Fruit fly (Drosophila melanogaster): Measurements from ENCODE around the gene Nmdmc.
A peak's percentile ranks its signal among the peaks of the same experiment; 100 is the strongest.

Nmdmc gene

DNA sequence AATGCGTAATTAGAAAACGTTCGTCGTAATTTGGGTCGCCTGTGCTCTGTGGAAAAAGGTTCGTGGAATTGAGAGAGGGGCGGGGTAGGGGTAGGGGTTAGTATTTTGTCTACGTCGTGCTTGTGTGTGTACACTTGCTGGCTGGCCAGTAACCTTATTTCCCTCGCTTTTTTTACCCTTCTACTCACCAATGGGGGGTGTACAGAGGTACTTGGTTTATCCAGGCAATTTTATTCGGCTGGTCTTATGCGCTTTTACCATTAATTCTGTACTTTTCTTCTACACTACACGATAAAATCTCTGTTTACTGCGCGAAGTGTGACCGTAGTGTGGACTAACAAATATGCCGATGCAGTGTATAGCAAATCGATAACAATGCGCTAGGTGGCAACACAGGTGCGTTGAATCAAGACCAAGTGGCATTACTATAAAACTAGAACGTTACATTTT, 30.6 kb downstream of the Nmdmc start, which contains the start of gene tgo (continued):
- no peak for TF ChIP-seq esg (GFP tag; conservative IDR thresholded peaks at IDR 0.05)
- TF ChIP-seq HmgD (GFP tag; optimal IDR thresholded peaks at IDR 0.05) = peak; percentile 1
- no peak for TF ChIP-seq CG1602 (GFP tag; optimal IDR thresholded peaks at IDR 0.05)
- TF ChIP-seq CG30020 (tag; optimal IDR thresholded peaks at IDR 0.05) = peak; percentile 43
- TF ChIP-seq CG1792 (GFP tag; optimal IDR thresholded peaks at IDR 0.05) = no peak
- no peak for TF ChIP-seq CG31441 (GFP tag; IDR thresholded peaks at IDR 0.05)
- peak; percentile 1 for TF ChIP-seq odd (GFP tag; optimal IDR thresholded peaks at IDR 0.05)
- no peak for TF ChIP-seq cad (GFP tag; optimal IDR thresholded peaks at IDR 0.05)
- no peak for TF ChIP-seq CG3281 (GFP tag; optimal IDR thresholded peaks at IDR 0.05)
- no peak for TF ChIP-seq z (GFP tag; IDR thresholded peaks at IDR 0.05)
- TF ChIP-seq CG15514 (GFP tag; optimal IDR thresholded peaks at IDR 0.05) = peak; percentile 75
- peak; percentile 52 for TF ChIP-seq nmo (GFP tag; optimal IDR thresholded peaks at IDR 0.05)
- TF ChIP-seq CG14050 (GFP tag; IDR thresholded peaks at IDR 0.05) = no peak
- TF ChIP-seq CG4730 (GFP tag; IDR thresholded peaks at IDR 0.05) = no peak
- TF ChIP-seq bcd (GFP tag; optimal IDR thresholded peaks at IDR 0.05) = no peak
- no peak for TF ChIP-seq sim (GFP tag; IDR thresholded peaks at IDR 0.05)
- TF ChIP-seq CG1603 (tag; optimal IDR thresholded peaks at IDR 0.05) = peak; percentile 82
- peak; percentile 69 for TF ChIP-seq CG12659 (GFP tag; optimal IDR thresholded peaks at IDR 0.05)
- peak; percentile 65 for TF ChIP-seq BEAF-32 (GFP tag; optimal IDR thresholded peaks at IDR 0.05)
- no peak for TF ChIP-seq CG14965 (GFP tag; optimal IDR thresholded peaks at IDR 0.05; ENCODE audit: borderline replicate concordance)
- TF ChIP-seq hkb (optimal IDR thresholded peaks at IDR 0.05) = no peak
- no peak for TF ChIP-seq hkb (GFP tag; IDR thresholded peaks at IDR 0.05)
- TF ChIP-seq Sin3A (optimal IDR thresholded peaks at IDR 0.05) = peak; percentile 65
- TF ChIP-seq CG1832 (GFP tag; optimal IDR thresholded peaks at IDR 0.05) = no peak
- TF ChIP-seq Rfx (GFP tag; IDR thresholded peaks at IDR 0.05) = peak; percentile 34; the same call in 1 of the 2 replicates
- TF ChIP-seq sna (GFP tag; IDR thresholded peaks at IDR 0.05; ENCODE audit: partially characterized antibody) = 0 out of 2 replicates have a peak, but pooled peaks have one; percentile 23
- no peak for TF ChIP-seq CG12942 (GFP tag; optimal IDR thresholded peaks at IDR 0.05)
- peak; percentile 90 for TF ChIP-seq gfzf (GFP tag; optimal IDR thresholded peaks at IDR 0.05)
- no peak for TF ChIP-seq Taf1 (GFP tag; IDR thresholded peaks at IDR 0.05)
- TF ChIP-seq Scr (GFP tag; IDR thresholded peaks at IDR 0.05; ENCODE audit: partially characterized antibody) = peak; percentile 52
- TF ChIP-seq CG16813 (GFP tag; IDR thresholded peaks at IDR 0.05; ENCODE audit: partially characterized antibody) = peak; percentile 11; the same call in 1 of the 3 replicates
- TF ChIP-seq Ets97D (GFP tag; optimal IDR thresholded peaks at IDR 0.05) = peak; percentile 52
- no peak for TF ChIP-seq Dip2 (GFP tag; IDR thresholded peaks at IDR 0.05)
- TF ChIP-seq chinmo (GFP tag; IDR thresholded peaks at IDR 0.05; ENCODE audit: partially characterized antibody) = 0 out of 4 replicates have a peak, but pooled peaks have one; percentile 67
- TF ChIP-seq Pdp1 (GFP tag; optimal IDR thresholded peaks at IDR 0.05) = peak in 1 of 2 experiments; percentile 53
- no peak for TF ChIP-seq sob (GFP tag; IDR thresholded peaks at IDR 0.05)
- TF ChIP-seq CG7987 (GFP tag; optimal IDR thresholded peaks at IDR 0.05) = peak; percentile 7
- no peak for TF ChIP-seq gt (GFP tag; IDR thresholded peaks at IDR 0.05)
- TF ChIP-seq cas (GFP tag; IDR thresholded peaks at IDR 0.05) = no peak
- TF ChIP-seq stwl (tag; optimal IDR thresholded peaks at IDR 0.05) = peak; percentile 71
- TF ChIP-seq hth (optimal IDR thresholded peaks at IDR 0.05) = no peak
- TF ChIP-seq grn (GFP tag; optimal IDR thresholded peaks at IDR 0.05) = peak; percentile 99
- TF ChIP-seq CG10267 (tag; optimal IDR thresholded peaks at IDR 0.05) = peak; percentile 61
- peak; percentile 72 for TF ChIP-seq cg (GFP tag; optimal IDR thresholded peaks at IDR 0.05)
- peak; percentile 64 for TF ChIP-seq CHES-1-like (GFP tag; optimal IDR thresholded peaks at IDR 0.05)
- TF ChIP-seq sens (GFP tag) = peak; percentile 88
- TF ChIP-seq lola (GFP tag; optimal IDR thresholded peaks at IDR 0.05) = no peak
- no peak for TF ChIP-seq tio (GFP tag; optimal IDR thresholded peaks at IDR 0.05)
- peak; percentile 13 for TF ChIP-seq CrebB (tag; optimal IDR thresholded peaks at IDR 0.05)
- no peak for TF ChIP-seq dmrt99B (tag; optimal IDR thresholded peaks at IDR 0.05)
- TF ChIP-seq CG11695 (GFP tag; IDR thresholded peaks at IDR 0.05) = no peak

Data from whole organism, embryonic.